Fruit fly (Drosophila melanogaster) whole organism, embryonic: ENCODE data around the gene TTLL6B.

ENCODE experiments used
- Atf-2 ChIP-seq: fragments of 200-800 bp; sonication (Bioruptor generic); optimal IDR thresholded peaks from 2 replicates; lab custom pipeline; 2016; ENCODE audit warnings: missing biosample characterization, missing genetic modification characterization
- Atf3 ChIP-seq: fragments of 200-800 bp; sonication (Bioruptor generic); optimal IDR thresholded peaks from 3 replicates; lab custom pipeline; 2016; ENCODE audit warnings: missing biosample characterization, missing genetic modification characterization
- Bteb2 ChIP-seq: fragments of 200-800 bp; sonication (Bioruptor generic); optimal IDR thresholded peaks from 2 replicates; lab custom pipeline; 2016; ENCODE audit warnings: missing biosample characterization, missing genetic modification characterization
- CG12219 ChIP-seq: fragments of 200-800 bp; sonication (Bioruptor generic); optimal IDR thresholded peaks from 3 replicates; lab custom pipeline; 2018; ENCODE audit warnings: missing biosample characterization, mild to moderate bottlenecking, missing genetic modification characterization
- CG1233 ChIP-seq: fragments of 200-800 bp; sonication (Bioruptor generic); optimal IDR thresholded peaks from 4 replicates; lab custom pipeline; 2018; ENCODE audit warnings: missing biosample characterization, mild to moderate bottlenecking, missing genetic modification characterization
- CG13287 ChIP-seq: fragments of 200-800 bp; sonication (Bioruptor generic); IDR thresholded peaks from 2 replicates; pipeline ENCODE4 v1.3.6; 2022; ENCODE audit warnings: missing biosample characterization, missing genetic modification characterization; ENCODE audit not compliant: partially characterized antibody
- CG13624 ChIP-seq: fragments of 200-800 bp; sonication (Bioruptor generic); optimal IDR thresholded peaks from 2 replicates; lab custom pipeline; 2016; ENCODE audit warnings: missing biosample characterization, missing genetic modification characterization
- CG14710 ChIP-seq: fragments of 200-800 bp; sonication (Bioruptor generic); optimal IDR thresholded peaks from 3 replicates; lab custom pipeline; 2019; ENCODE audit warnings: missing biosample characterization, mild to moderate bottlenecking, missing genetic modification characterization, moderate library complexity
- CG14860 ChIP-seq: fragments of 200-800 bp; sonication (Bioruptor generic); IDR thresholded peaks from 3 replicates; pipeline ENCODE4 v1.3.6; 2022; ENCODE audit warnings: missing biosample characterization, missing genetic modification characterization; ENCODE audit not compliant: partially characterized antibody
- CG1603 ChIP-seq: fragments of 200-800 bp; sonication (Bioruptor generic); optimal IDR thresholded peaks from 2 replicates; lab custom pipeline; 2019; ENCODE audit warnings: missing biosample characterization, mild to moderate bottlenecking, missing genetic modification characterization, moderate library complexity
- CG16813 ChIP-seq: fragments of 200-800 bp; sonication (Bioruptor generic); IDR thresholded peaks from 3 replicates; pipeline ENCODE4 v1.3.6; 2022; ENCODE audit warnings: missing biosample characterization, missing genetic modification characterization; ENCODE audit not compliant: partially characterized antibody
- CG18011 ChIP-seq: fragments of 200-800 bp; sonication (Bioruptor generic); optimal IDR thresholded peaks from 2 replicates; lab custom pipeline; 2017; ENCODE audit warnings: missing biosample characterization, missing genetic modification characterization, mild to moderate bottlenecking, moderate library complexity, missing genotype
- CG3065 ChIP-seq: fragments of 200-800 bp; sonication (Bioruptor generic); optimal IDR thresholded peaks from 2 replicates; lab custom pipeline; 2016; ENCODE audit warnings: missing biosample characterization, missing genetic modification characterization
- CG32532 ChIP-seq: fragments of 200-800 bp; sonication (Bioruptor generic); IDR thresholded peaks from 2 replicates; pipeline ENCODE4 v1.3.6; 2022; ENCODE audit warnings: missing biosample characterization, missing genetic modification characterization
- CG42726 ChIP-seq: fragments of 200-800 bp; sonication (Bioruptor generic); IDR thresholded peaks from 2 replicates; pipeline ENCODE4 v1.3.6; 2022; ENCODE audit warnings: missing biosample characterization, missing genetic modification characterization; ENCODE audit not compliant: partially characterized antibody
- CG6254 ChIP-seq: fragments of 200-800 bp; sonication (Bioruptor generic); optimal IDR thresholded peaks from 3 replicates; lab custom pipeline; 2017; ENCODE audit warnings: mild to moderate bottlenecking, missing biosample characterization, missing genetic modification reagents, missing genetic modification characterization
- CG6654 ChIP-seq: fragments of 200-800 bp; sonication (Bioruptor generic); optimal IDR thresholded peaks from 2 replicates; lab custom pipeline; 2017; ENCODE audit warnings: missing biosample characterization, mild to moderate bottlenecking, missing genetic modification characterization
- CG6854 ChIP-seq: fragments of 200-800 bp; sonication (Bioruptor generic); optimal IDR thresholded peaks from 3 replicates; lab custom pipeline; 2017; ENCODE audit warnings: missing biosample characterization, mild to moderate bottlenecking, missing genetic modification characterization
- CG7745 ChIP-seq: fragments of 200-800 bp; sonication (Bioruptor generic); optimal IDR thresholded peaks from 2 replicates; lab custom pipeline; 2018; ENCODE audit warnings: missing biosample characterization, mild to moderate bottlenecking, missing genetic modification characterization, moderate library complexity
- CG9932 ChIP-seq: fragments of 200-800 bp; sonication (Bioruptor generic); IDR thresholded peaks from 2 replicates; pipeline ENCODE4 v1.3.6; 2022; ENCODE audit warnings: missing biosample characterization, missing genetic modification characterization
- GATAe ChIP-seq: fragments of 200-800 bp; sonication (Bioruptor generic); conservative IDR thresholded peaks from 2 replicates; pipeline ENCODE4 v1.3.6; 2022; ENCODE audit warnings: missing biosample characterization, missing genetic modification characterization
- H15 ChIP-seq: fragments of 200-800 bp; sonication (Bioruptor generic); IDR thresholded peaks from 3 replicates; pipeline ENCODE4 v1.3.6; 2022; ENCODE audit warnings: missing biosample characterization, missing genetic modification characterization
- HHEX ChIP-seq: fragments of 200-800 bp; sonication (Bioruptor generic); optimal IDR thresholded peaks from 3 replicates; lab custom pipeline; 2017; ENCODE audit warnings: missing biosample characterization, mild to moderate bottlenecking, missing genetic modification characterization, missing genetic modification reagents
- Hand ChIP-seq: fragments of 200-800 bp; sonication (Bioruptor generic); optimal IDR thresholded peaks from 2 replicates; lab custom pipeline; 2017; ENCODE audit warnings: mild to moderate bottlenecking, missing biosample characterization, missing genetic modification reagents, missing genetic modification characterization
- MBD-R2 ChIP-seq: fragments of 200-800 bp; sonication (Bioruptor generic); IDR thresholded peaks from 2 replicates; pipeline ENCODE4 v1.3.6; 2022; ENCODE audit warnings: missing biosample characterization, missing genetic modification characterization
- MESR4 ChIP-seq: fragments of 200-800 bp; sonication (Bioruptor generic); optimal IDR thresholded peaks from 2 replicates; lab custom pipeline; 2018; ENCODE audit warnings: missing biosample characterization, mild to moderate bottlenecking, missing genetic modification characterization, moderate library complexity
- Myb ChIP-seq: fragments of 200-800 bp; sonication (Bioruptor generic); optimal IDR thresholded peaks from 2 replicates; lab custom pipeline; 2016; ENCODE audit warnings: missing biosample characterization, missing genetic modification characterization
- NC2β ChIP-seq: fragments of 200-800 bp; sonication (Bioruptor generic); optimal IDR thresholded peaks from 2 replicates; lab custom pipeline; 2016; ENCODE audit warnings: missing biosample characterization, missing genetic modification characterization
- Opbp ChIP-seq: fragments of 200-800 bp; sonication (Bioruptor generic); IDR thresholded peaks from 3 replicates; pipeline ENCODE4 v1.3.6; 2022; ENCODE audit warnings: missing biosample characterization, missing genetic modification characterization; ENCODE audit not compliant: partially characterized antibody
- Spps ChIP-seq: fragments of 200-800 bp; sonication (Bioruptor generic); optimal IDR thresholded peaks from 2 replicates; lab custom pipeline; 2018; ENCODE audit warnings: missing biosample characterization, mild to moderate bottlenecking, missing genetic modification characterization
- abd-A ChIP-seq: fragments of 200-800 bp; sonication (Bioruptor generic); optimal IDR thresholded peaks from 3 replicates; lab custom pipeline; 2019; ENCODE audit warnings: missing biosample characterization, mild to moderate bottlenecking, missing genetic modification characterization, moderate library complexity
- bcd ChIP-seq: fragments of 200-800 bp; sonication (Bioruptor generic); optimal IDR thresholded peaks from 2 replicates; lab custom pipeline; 2017; ENCODE audit warnings: missing biosample characterization, mild to moderate bottlenecking, missing genetic modification characterization
- cad ChIP-seq: fragments of >200 bp; optimal IDR thresholded peaks from 2 replicates; lab custom pipeline; 2017; ENCODE audit warnings: missing biosample characterization, missing genetic modification characterization
- cato ChIP-seq: fragments of 200-800 bp; sonication (Bioruptor generic); optimal IDR thresholded peaks from 2 replicates; lab custom pipeline; 2016; ENCODE audit warnings: missing biosample characterization, missing genetic modification characterization, borderline replicate concordance
- esg ChIP-seq: fragments of 200-800 bp; sonication (Bioruptor generic); conservative IDR thresholded peaks from 2 replicates; pipeline ENCODE4 v1.3.6; 2022; ENCODE audit warnings: missing biosample characterization, missing genetic modification characterization
- exex ChIP-seq: fragments of 200-800 bp; sonication (Bioruptor generic); optimal IDR thresholded peaks from 4 replicates; lab custom pipeline; 2018; ENCODE audit warnings: missing biosample characterization, mild to moderate bottlenecking, missing genetic modification characterization, moderate library complexity
- fd3F ChIP-seq: fragments of 200-800 bp; sonication (Bioruptor generic); optimal IDR thresholded peaks from 2 replicates; lab custom pipeline; 2018; ENCODE audit warnings: missing biosample characterization, mild to moderate bottlenecking, missing genetic modification characterization, moderate library complexity
- fu2 ChIP-seq: fragments of 200-800 bp; sonication (Bioruptor generic); optimal IDR thresholded peaks from 2 replicates; lab custom pipeline; 2016; ENCODE audit warnings: missing biosample characterization, missing genetic modification characterization
- gcm2 ChIP-seq: fragments of 200-800 bp; sonication (Bioruptor generic); optimal IDR thresholded peaks from 2 replicates; lab custom pipeline; 2016; ENCODE audit warnings: missing biosample characterization, missing genetic modification characterization
- grau ChIP-seq: fragments of 200-800 bp; optimal IDR thresholded peaks from 3 replicates; lab custom pipeline; 2019; ENCODE audit warnings: missing biosample characterization, mild to moderate bottlenecking, missing genetic modification characterization, moderate library complexity
- gsb-n ChIP-seq: fragments of 200-800 bp; sonication (Bioruptor generic); optimal IDR thresholded peaks from 3 replicates; lab custom pipeline; 2018; ENCODE audit warnings: missing biosample characterization, mild to moderate bottlenecking, missing genetic modification characterization
- hb ChIP-seq: fragments of 200-800 bp; sonication (Bioruptor generic); IDR thresholded peaks from 3 replicates; pipeline ENCODE4 v1.3.6; 2022; ENCODE audit warnings: missing biosample characterization, missing genetic modification characterization; ENCODE audit not compliant: partially characterized antibody
- p53 ChIP-seq: fragments of 200-800 bp; sonication (Bioruptor generic); optimal IDR thresholded peaks from 2 replicates; lab custom pipeline; 2016; ENCODE audit warnings: missing biosample characterization, missing genetic modification characterization
- salm ChIP-seq: fragments of 200-800 bp; sonication (Bioruptor generic); optimal IDR thresholded peaks from 2 replicates; lab custom pipeline; 2018; ENCODE audit warnings: missing biosample characterization, mild to moderate bottlenecking, missing genetic modification characterization
- sima ChIP-seq: fragments of 200-800 bp; sonication (Bioruptor generic); optimal IDR thresholded peaks from 2 replicates; lab custom pipeline; 2016; ENCODE audit warnings: missing biosample characterization, missing genetic modification characterization
- ssp ChIP-seq: fragments of 200-800 bp; sonication (Bioruptor generic); IDR thresholded peaks from 2 replicates; pipeline ENCODE4 v1.3.6; 2022; ENCODE audit warnings: missing biosample characterization, missing genetic modification characterization
- wdn ChIP-seq: fragments of 200-800 bp; sonication (Bioruptor generic); IDR thresholded peaks from 2 replicates; pipeline ENCODE4 v1.3.6; 2022; ENCODE audit warnings: missing biosample characterization, missing genetic modification characterization
- zfh1 ChIP-seq: fragments of 200-800 bp; sonication (Bioruptor generic); IDR thresholded peaks from 3 replicates; pipeline ENCODE4 v1.3.6; 2022; ENCODE audit warnings: missing biosample characterization, missing genetic modification characterization

TTLL6B gene

DNA sequence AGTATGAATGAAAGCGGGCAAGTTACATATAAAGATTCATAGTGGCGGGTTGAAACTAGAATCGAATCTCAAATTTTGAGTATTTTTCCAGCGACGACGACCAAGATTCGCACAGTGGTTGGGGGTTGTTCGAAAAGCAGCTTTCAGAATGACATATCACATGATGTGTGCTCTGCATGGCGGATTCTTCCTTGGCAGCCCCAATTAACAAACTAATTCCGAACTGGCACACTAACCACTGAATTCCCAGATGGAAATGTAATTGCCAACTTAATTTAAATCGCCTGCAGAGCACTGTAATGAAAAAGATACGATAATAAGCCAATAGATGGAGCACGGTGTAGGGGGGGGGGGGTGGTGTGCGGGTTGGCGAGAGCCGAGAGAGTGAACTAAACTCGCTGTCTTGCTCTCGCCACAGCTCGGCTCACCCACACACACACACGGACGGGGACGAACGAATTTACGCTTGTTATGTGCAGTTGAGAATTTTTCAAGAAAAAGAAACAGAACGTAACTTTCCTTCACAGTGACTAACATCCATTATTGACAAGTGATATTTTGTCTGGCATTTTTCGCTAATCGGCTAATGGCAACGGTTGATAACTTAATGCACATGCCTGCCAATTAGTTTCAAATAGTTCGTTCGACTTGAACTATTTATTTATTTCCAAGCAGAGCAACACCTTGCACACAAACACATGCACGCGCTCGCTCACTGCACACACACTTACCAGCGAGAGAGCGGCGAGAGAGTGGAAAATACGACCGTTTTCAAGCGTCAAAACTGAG lies 30.4 kb upstream of the TTLL6B start (continued):
- TF ChIP-seq CG6854 (GFP tag; lab: Kevin White, UChicago): peak; percentile 90
- TF ChIP-seq sima (GFP tag; lab: Kevin White, UChicago): peak; percentile 64
- TF ChIP-seq gcm2 (GFP tag; lab: Kevin White, UChicago): peak; percentile 89
- TF ChIP-seq MESR4 (GFP tag; lab: Kevin White, UChicago): peak; percentile 63
- TF ChIP-seq Hand (GFP tag; lab: Kevin White, UChicago): peak; percentile 95
- peak; percentile 82 for TF ChIP-seq GATAe (GFP tag; lab: Robert Waterston, UW)
- TF ChIP-seq CG6254 (GFP tag; lab: Kevin White, UChicago): peak; percentile 91
- peak; percentile 88 for TF ChIP-seq abd-A (tag; lab: Kevin White, UChicago)
- TF ChIP-seq H15 (GFP tag; lab: Robert Waterston, UW): peak; percentile 97
- peak; percentile 96 for TF ChIP-seq bcd (GFP tag; lab: Kevin White, UChicago)
- TF ChIP-seq CG3065: peak; percentile 85
- TF ChIP-seq CG1603 (tag; lab: Kevin White, UChicago): peak; percentile 98
- TF ChIP-seq CG1233 (GFP tag; lab: Kevin White, UChicago): peak; percentile 92
- peak; percentile 87 for TF ChIP-seq CG18011 (GFP tag; lab: Kevin White, UChicago)
- peak; percentile 89 for TF ChIP-seq Myb (GFP tag; lab: Kevin White, UChicago)
- peak; percentile 92 for TF ChIP-seq NC2β (GFP tag; lab: Kevin White, UChicago)
- TF ChIP-seq CG13287: peak; percentile 59
- TF ChIP-seq hb: 0 out of 3 replicates have a peak, but pooled peaks have one; percentile 54
- no peak for TF ChIP-seq CG7745
- TF ChIP-seq zfh1 (GFP tag; lab: Robert Waterston, UW): peak; percentile 98
- TF ChIP-seq ssp: peak; percentile 88
- peak; percentile 86 for TF ChIP-seq exex (tag; lab: Kevin White, UChicago)
- TF ChIP-seq fd3F (GFP tag; lab: Kevin White, UChicago): peak; percentile 95
- TF ChIP-seq fu2 (GFP tag; lab: Kevin White, UChicago): peak; percentile 93
- peak; percentile 63 for TF ChIP-seq CG14860 (GFP tag; lab: Robert Waterston, UW)
- TF ChIP-seq Spps: peak; percentile 77
- TF ChIP-seq salm (tag; lab: Kevin White, UChicago): peak; percentile 89
- TF ChIP-seq gsb-n (tag; lab: Kevin White, UChicago): peak; percentile 92
- peak; percentile 96 for TF ChIP-seq esg (GFP tag; lab: Robert Waterston, UW)
- TF ChIP-seq CG32532 (GFP tag; lab: Robert Waterston, UW): peak; percentile 98
- peak; percentile 68 for TF ChIP-seq Opbp (GFP tag; lab: Robert Waterston, UW)
- peak; percentile 93 for TF ChIP-seq Atf3 (GFP tag; lab: Kevin White, UChicago)
- TF ChIP-seq Atf-2 (GFP tag; lab: Kevin White, UChicago): peak; percentile 94
- TF ChIP-seq CG14710 (tag; lab: Kevin White, UChicago): peak; percentile 72
- peak; percentile 95 for TF ChIP-seq CG13624 (GFP tag; lab: Kevin White, UChicago)
- peak; percentile 51; the same call in 2 of the 3 replicates for TF ChIP-seq CG16813 (GFP tag; lab: Robert Waterston, UW)
- TF ChIP-seq CG42726 (GFP tag; lab: Robert Waterston, UW): 0 out of 2 replicates have a peak, but pooled peaks have one; percentile 23
- peak; percentile 95 for TF ChIP-seq MBD-R2
- TF ChIP-seq Bteb2 (GFP tag; lab: Kevin White, UChicago): peak; percentile 91
- TF ChIP-seq CG9932 (GFP tag; lab: Robert Waterston, UW): peak; percentile 97
- no peak for TF ChIP-seq cad
- TF ChIP-seq cato (GFP tag; lab: Kevin White, UChicago): peak; percentile 81
- peak; percentile 86 for TF ChIP-seq p53 (GFP tag; lab: Kevin White, UChicago)
- peak; percentile 86 for TF ChIP-seq CG6654 (GFP tag; lab: Kevin White, UChicago)
- peak; percentile 97 for TF ChIP-seq wdn
- peak; percentile 94 for TF ChIP-seq grau
- peak; percentile 96 for TF ChIP-seq HHEX
- peak; percentile 97 for TF ChIP-seq CG12219
